Fruit fly (Drosophila melanogaster): ENCODE results near the gene CG7600.

The CG7600 gene

dm6 chr3L:11210517-11210916, at the start of gene CG7600, which contains the start of gene Ube3a:
CG7600 (plus strand) TSS chr3L:11210786.
Ube3a (minus strand) TSS chr3L:11210583.
- TF ChIP-seq CG8478 (optimal IDR thresholded peaks at IDR 0.05) (no peak), CTCF (optimal IDR thresholded peaks at IDR 0.05) (peak in 1 of 2 experiments; percentile 54)

dm6 chr3L:11164899-11165298, 45.7 kb upstream of the CG7600 start, which contains the start of gene Alg10:
Alg10 (plus strand) TSS chr3L:11164971.
- TF ChIP-seq CG8478 (optimal IDR thresholded peaks at IDR 0.05): no peak
- no peak for TF ChIP-seq CTCF (optimal IDR thresholded peaks at IDR 0.05)

dm6 chr3L:11169299-11170181, 41.0 kb upstream of the CG7600 start, which contains the start of the genes wls and Adck5:
wls (minus strand) TSS chr3L:11169625.
Adck5 (plus strand) TSS chr3L:11169817.
- TF ChIP-seq CG8478 (optimal IDR thresholded peaks at IDR 0.05): no peak
- no peak for TF ChIP-seq CTCF (optimal IDR thresholded peaks at IDR 0.05)

dm6 chr3L:11173049-11173564, 37.5 kb upstream of the CG7600 start, which contains the start of gene CG14142:
CG14142 (plus strand) TSS chr3L:11173514.
- TF ChIP-seq CTCF (optimal IDR thresholded peaks at IDR 0.05): no peak
- TF ChIP-seq CG8478 (optimal IDR thresholded peaks at IDR 0.05): no peak

- no peak for TF ChIP-seq CG8478 (optimal IDR thresholded peaks at IDR 0.05)
- TF ChIP-seq CTCF (optimal IDR thresholded peaks at IDR 0.05): no peak
Measured at dm6 chr3L:11182994-11183393, 27.6 kb upstream of the CG7600 start.

- no peak for TF ChIP-seq CG8478 (optimal IDR thresholded peaks at IDR 0.05)
Measured at dm6 chr3L:11183965-11184364, 26.6 kb upstream of the CG7600 start.

dm6 chr3L:11186768-11187167, 23.8 kb upstream of the CG7600 start:
- no peak for TF ChIP-seq CG8478 (optimal IDR thresholded peaks at IDR 0.05)
- TF ChIP-seq CTCF (optimal IDR thresholded peaks at IDR 0.05): no peak

- no peak for TF ChIP-seq CTCF (optimal IDR thresholded peaks at IDR 0.05)
- no peak for TF ChIP-seq CG8478 (optimal IDR thresholded peaks at IDR 0.05)
Measured at dm6 chr3L:11190022-11190421, 20.6 kb upstream of the CG7600 start.

- TF ChIP-seq CG8478 (optimal IDR thresholded peaks at IDR 0.05): no peak
- TF ChIP-seq CTCF (optimal IDR thresholded peaks at IDR 0.05): no peak
Measured at dm6 chr3L:11195275-11195674, 15.3 kb upstream of the CG7600 start.

- TF ChIP-seq CTCF (optimal IDR thresholded peaks at IDR 0.05) (no peak), CG8478 (optimal IDR thresholded peaks at IDR 0.05) (no peak)
Measured at dm6 chr3L:11196860-11197259, 13.7 kb upstream of the CG7600 start.

dm6 chr3L:11197291-11198021, 13.1 kb upstream of the CG7600 start, which contains the start of gene GlcAT-P:
GlcAT-P (minus strand) TSS chr3L:11197536.
- TF ChIP-seq CG8478 (optimal IDR thresholded peaks at IDR 0.05): no peak
- no peak for TF ChIP-seq CTCF (optimal IDR thresholded peaks at IDR 0.05)

dm6 chr3L:11198375-11198774, 12.2 kb upstream of the CG7600 start:
- TF ChIP-seq CG8478 (optimal IDR thresholded peaks at IDR 0.05) (no peak), CTCF (optimal IDR thresholded peaks at IDR 0.05) (no peak)

- no peak for TF ChIP-seq CG8478 (optimal IDR thresholded peaks at IDR 0.05)
- TF ChIP-seq CTCF (optimal IDR thresholded peaks at IDR 0.05): no peak
Measured at dm6 chr3L:11199320-11199719, 11.3 kb upstream of the CG7600 start, which contains the start of gene CG7607. CG7607 (plus strand) TSS chr3L:11199620.

dm6 chr3L:11201051-11201450, 9.5 kb upstream of the CG7600 start, which contains the start of gene nkt:
nkt (plus strand) TSS chr3L:11201351.
- TF ChIP-seq CTCF (optimal IDR thresholded peaks at IDR 0.05) (no peak), CG8478 (optimal IDR thresholded peaks at IDR 0.05) (no peak)

- TF ChIP-seq CG8478 (optimal IDR thresholded peaks at IDR 0.05) (no peak), CTCF (optimal IDR thresholded peaks at IDR 0.05) (no peak)
Measured at dm6 chr3L:11203820-11204449, 6.7 kb upstream of the CG7600 start.
